Worm (Caenorhabditis elegans): ENCODE measurements around the gene otub-1.
A peak's percentile ranks its signal among the peaks of the same experiment; 100 is the strongest.

The otub-1 gene

DNA sequence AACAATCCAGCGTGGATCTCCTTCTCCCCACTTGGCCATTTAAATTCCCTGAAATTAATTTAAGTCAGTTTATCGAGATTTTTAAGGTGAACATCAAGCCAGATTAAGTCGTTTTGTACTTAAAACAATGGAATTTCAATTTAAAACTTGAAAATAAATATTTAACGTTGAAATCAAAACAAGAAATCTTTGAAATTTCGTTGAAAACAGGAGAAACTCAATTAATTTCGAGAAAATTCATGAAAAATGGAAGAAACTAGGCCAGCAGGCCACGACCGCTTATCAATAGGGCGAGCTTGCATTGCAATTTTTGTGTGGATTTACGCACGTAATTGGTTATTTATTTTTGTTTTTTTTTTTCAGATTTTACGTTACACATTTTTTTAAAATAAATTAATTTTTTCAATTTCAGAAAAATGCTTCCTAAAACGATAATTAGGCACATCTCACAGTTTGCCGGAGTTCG, 19.3 kb downstream of the otub-1 start, which contains the start of the genes ahsa-1 and C01G10.7 (continued):
- peak; percentile 82 for TF ChIP-seq pqm-1 (tag; optimal IDR thresholded peaks at IDR 0.05)
- peak; percentile 87 for TF ChIP-seq snpc-4 (tag; optimal IDR thresholded peaks at IDR 0.05)
- TF ChIP-seq unc-39 (tag; optimal IDR thresholded peaks at IDR 0.05): no peak
- TF ChIP-seq elt-1 (tag; optimal IDR thresholded peaks at IDR 0.05): no peak
- TF ChIP-seq tbx-2 (tag; optimal IDR thresholded peaks at IDR 0.05): peak; percentile 37
- TF ChIP-seq nhr-43 (tag; optimal IDR thresholded peaks at IDR 0.05; ENCODE audit: poor library complexity, severe bottlenecking): peak; percentile 95

DNA sequence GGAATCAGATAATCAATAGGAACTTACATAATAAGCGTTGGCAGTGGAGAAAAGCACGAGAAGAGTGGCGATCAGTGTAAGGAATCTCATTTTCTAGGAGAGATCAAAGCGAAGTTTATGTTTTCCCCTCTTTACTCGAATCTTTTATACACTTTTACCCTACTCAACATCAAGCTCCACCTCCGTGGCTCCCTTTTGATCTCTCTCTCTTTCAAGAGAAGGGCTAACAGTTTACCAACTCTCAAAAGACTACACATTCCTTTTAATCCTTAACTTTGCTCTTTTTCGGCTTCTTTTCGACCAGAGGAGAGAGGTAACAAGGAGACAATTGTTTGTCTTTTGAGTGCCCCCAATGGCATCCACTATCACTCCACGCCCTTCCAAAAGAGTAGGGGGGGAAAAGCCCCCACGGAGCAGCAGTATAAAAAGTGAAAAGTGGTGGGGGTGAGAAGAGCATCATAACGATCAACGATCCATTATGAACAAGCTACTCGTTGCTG, 21.2 kb downstream of the otub-1 start, which contains the start of the genes C01G10.15 and C01G10.6:
Gene C01G10.15 (minus strand): TSS at position 101 of the 500 bp plus-strand sequence.
Gene C01G10.6 (plus strand): TSS at position 450 of the 500 bp plus-strand sequence.
- TF ChIP-seq nhr-237 (tag; optimal IDR thresholded peaks at IDR 0.05) (no peak), pha-4 (tag; optimal IDR thresholded peaks at IDR 0.05) (peak; percentile 27), elt-2 (tag; optimal IDR thresholded peaks at IDR 0.05) (no peak)

DNA sequence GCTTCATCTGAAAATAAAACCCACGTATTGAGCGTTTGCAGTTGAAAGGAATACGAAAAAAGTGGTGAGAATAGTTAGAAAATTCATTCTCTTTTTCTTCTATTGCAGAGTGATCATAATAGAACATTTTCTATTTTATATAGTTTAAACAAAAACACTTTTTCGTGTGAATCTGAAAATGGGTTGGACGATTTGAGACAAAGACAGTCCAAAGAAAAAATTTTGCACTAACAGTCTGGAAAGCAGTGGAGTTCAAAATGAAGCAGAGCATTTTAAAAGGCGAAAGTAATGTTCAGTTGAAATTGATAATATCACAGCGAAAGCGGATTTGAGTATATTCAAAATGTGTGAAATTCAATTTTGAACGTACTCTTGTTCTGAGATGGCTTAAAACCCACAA, 22.5 kb downstream of the otub-1 start, which contains the start of gene C01G10.18:
Gene C01G10.18 (minus strand): TSS at position 101 of the 400 bp plus-strand sequence.
- TF ChIP-seq ztf-4 (tag; optimal IDR thresholded peaks at IDR 0.05) (no peak), ceh-16 (tag; optimal IDR thresholded peaks at IDR 0.05) (no peak), hmg-11 (tag; optimal IDR thresholded peaks at IDR 0.05) (no peak), nfya-1 (tag; optimal IDR thresholded peaks at IDR 0.05; ENCODE audit: insufficient read depth) (no peak), unc-62 (GFP tag; optimal IDR thresholded peaks at IDR 0.05) (no peak), aly-2 (tag; optimal IDR thresholded peaks at IDR 0.05) (no peak), eor-1 (tag; optimal IDR thresholded peaks at IDR 0.05) (no peak), elt-1 (tag; optimal IDR thresholded peaks at IDR 0.05) (no peak)

- TF ChIP-seq ama-1 (optimal IDR thresholded peaks at IDR 0.05) (no peak), aly-2 (tag; optimal IDR thresholded peaks at IDR 0.05) (no peak), elt-2 (tag; optimal IDR thresholded peaks at IDR 0.05) (no peak), lin-39 (tag; optimal IDR thresholded peaks at IDR 0.05) (no peak), mml-1 (tag; optimal IDR thresholded peaks at IDR 0.05) (no peak), ZK546.5 (tag; optimal IDR thresholded peaks at IDR 0.05) (no peak), unc-39 (tag; optimal IDR thresholded peaks at IDR 0.05) (no peak), ceh-82 (tag; optimal IDR thresholded peaks at IDR 0.05) (no peak)
These were observed 23.3 kb downstream of the otub-1 start, which contains the start of the genes C01G10.5 and C01G10.4 for ce11 chrV:15089438-15089837. Gene C01G10.5 (minus strand): TSS chrV:15089538. Gene C01G10.4 (plus strand): TSS chrV:15089740.

ce11 chrV:15090457-15090856, 24.4 kb downstream of the otub-1 start, which contains the start of gene C01G10.17:
Gene C01G10.17 (plus strand): TSS chrV:15090757.
- TF ChIP-seq R02D3.7 (tag; optimal IDR thresholded peaks at IDR 0.05) (no peak), pqm-1 (tag; optimal IDR thresholded peaks at IDR 0.05) (no peak), sea-2 (GFP tag; optimal IDR thresholded peaks at IDR 0.05) (no peak), nhr-11 (tag; optimal IDR thresholded peaks at IDR 0.05) (no peak), ceh-28 (tag; optimal IDR thresholded peaks at IDR 0.05) (no peak), hmg-11 (tag; optimal IDR thresholded peaks at IDR 0.05) (no peak), zag-1 (tag; optimal IDR thresholded peaks at IDR 0.05) (no peak), ceh-82 (tag; optimal IDR thresholded peaks at IDR 0.05) (no peak), snpc-4 (tag; optimal IDR thresholded peaks at IDR 0.05) (no peak), nhr-25 (tag; optimal IDR thresholded peaks at IDR 0.05) (no peak), elt-2 (tag; optimal IDR thresholded peaks at IDR 0.05) (no peak)

DNA sequence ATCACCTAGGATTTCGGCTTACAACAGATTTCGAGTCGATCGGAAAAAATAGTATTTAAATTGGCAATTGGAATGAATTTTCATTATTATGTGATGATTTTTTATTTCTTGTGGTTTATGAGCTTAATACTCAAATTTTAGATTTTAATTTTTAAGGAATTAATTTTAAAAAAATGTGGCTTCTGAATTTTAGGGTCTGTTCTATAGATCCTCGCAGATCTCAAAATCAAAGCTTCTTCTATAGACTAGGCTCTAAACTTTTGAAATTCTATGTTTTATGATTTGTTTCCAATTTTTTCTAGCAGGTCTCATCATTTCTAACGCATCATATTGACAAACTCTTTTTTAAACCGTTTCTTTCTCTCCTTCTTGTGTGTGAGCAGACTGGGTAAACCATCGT, 26.6 kb downstream of the otub-1 start, which contains the start of gene txt-12:
Gene txt-12 (plus strand): TSS at position 301 of the 400 bp plus-strand sequence.
- TF ChIP-seq pha-4 (tag; optimal IDR thresholded peaks at IDR 0.05): peak; percentile 77
- TF ChIP-seq nfya-1 (tag; optimal IDR thresholded peaks at IDR 0.05; ENCODE audit: insufficient read depth): no peak

DNA sequence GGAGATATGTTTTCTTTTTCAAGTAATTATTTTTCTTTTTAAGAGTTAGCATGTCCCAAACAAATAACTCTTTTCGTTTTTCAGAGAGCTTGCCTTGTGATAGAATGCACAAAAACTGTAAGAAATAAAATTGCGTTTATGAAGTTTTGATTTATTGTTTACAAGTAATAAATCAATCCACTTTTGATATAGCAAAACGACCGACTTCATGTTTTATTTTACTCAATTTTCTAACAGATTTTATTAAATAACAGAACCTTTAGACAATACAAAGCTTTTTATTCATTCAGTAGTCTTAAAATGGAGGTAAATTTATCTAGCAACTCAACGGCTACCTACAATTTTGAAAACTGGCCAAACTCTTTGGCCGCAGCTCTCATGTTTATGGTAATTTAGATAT, 28.7 kb downstream of the otub-1 start, which contains the start of gene srx-78:
Gene srx-78 (plus strand): TSS at position 301 of the 400 bp plus-strand sequence.
- TF ChIP-seq fkh-2 (tag; optimal IDR thresholded peaks at IDR 0.05) (no peak), nhr-11 (tag; optimal IDR thresholded peaks at IDR 0.05) (no peak), ceh-16 (tag; optimal IDR thresholded peaks at IDR 0.05) (no peak), nhr-77 (tag; optimal IDR thresholded peaks at IDR 0.05) (no peak), ceh-9 (tag; optimal IDR thresholded peaks at IDR 0.05) (no peak), nhr-237 (tag; optimal IDR thresholded peaks at IDR 0.05) (no peak), nhr-76 (tag; optimal IDR thresholded peaks at IDR 0.05) (no peak), R02D3.7 (tag; optimal IDR thresholded peaks at IDR 0.05) (no peak)

Measured in whole organism, L3 larva.